Worm (Caenorhabditis elegans): Measurements from ENCODE around the gene T01B10.5.
A peak's percentile ranks its signal among the peaks of the same experiment; 100 is the strongest.

Gene T01B10.5

DNA sequence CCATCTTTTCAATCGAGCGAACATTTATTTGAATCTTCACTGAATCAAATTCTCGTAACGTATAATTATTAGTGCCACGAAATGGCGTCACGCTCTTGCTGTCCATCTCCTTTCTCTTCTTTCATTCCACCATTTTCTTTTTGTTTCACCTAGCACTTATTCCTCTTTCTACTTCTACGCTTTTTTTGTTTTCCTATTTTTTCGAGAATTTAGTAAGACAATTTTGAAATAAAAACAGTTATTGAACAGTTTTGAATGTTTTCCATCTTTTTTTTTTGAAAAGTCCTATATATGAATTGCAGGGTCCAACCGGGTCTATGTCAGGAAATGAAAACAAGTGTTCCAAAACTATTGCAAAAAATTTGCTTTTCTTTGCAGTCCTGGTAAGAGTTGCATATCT, at the start of gene T01B10.5:
T01B10.5 (plus strand) TSS at position 301 of the 400 bp plus-strand sequence.
- no peak for TF ChIP-seq ces-1 (GFP tag; optimal IDR thresholded peaks at IDR 0.05)
- TF ChIP-seq Y116A8C.19 (tag; optimal IDR thresholded peaks at IDR 0.05; ENCODE audit: borderline replicate concordance): no peak
- TF ChIP-seq tlp-1 (tag; optimal IDR thresholded peaks at IDR 0.05): no peak
- no peak for TF ChIP-seq jun-1 (tag; optimal IDR thresholded peaks at IDR 0.05)
- no peak for TF ChIP-seq fkh-8 (tag; optimal IDR thresholded peaks at IDR 0.05)
- no peak for TF ChIP-seq ceh-90 (tag; optimal IDR thresholded peaks at IDR 0.05)
- TF ChIP-seq lin-13 (GFP tag; optimal IDR thresholded peaks at IDR 0.05): no peak

DNA sequence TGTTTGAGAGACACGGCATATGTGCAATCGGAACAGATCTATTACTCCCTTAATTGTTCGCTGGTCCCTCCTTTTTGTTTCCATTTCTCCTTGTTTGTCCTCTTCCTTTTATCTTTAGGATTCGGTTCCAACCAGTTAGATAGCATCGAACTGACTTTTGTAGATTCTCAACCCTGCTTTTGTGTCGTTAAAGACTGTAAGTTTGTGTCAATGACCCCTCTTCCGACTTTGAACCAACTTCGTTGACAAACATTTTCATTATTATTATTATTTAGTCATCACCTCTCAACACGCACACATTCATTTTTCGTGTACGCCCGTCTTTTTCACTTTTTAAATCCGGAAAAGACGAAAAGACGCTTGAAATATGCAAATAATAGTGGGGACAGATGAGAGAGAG, 49.0 kb upstream of the T01B10.5 start, which contains the start of gene F16F9.1:
F16F9.1 (plus strand) TSS at position 301 of the 400 bp plus-strand sequence.
- TF ChIP-seq ceh-90 (tag; optimal IDR thresholded peaks at IDR 0.05) (no peak), nhr-90 (tag; optimal IDR thresholded peaks at IDR 0.05; ENCODE audit: poor library complexity) (no peak), sptf-1 (tag; optimal IDR thresholded peaks at IDR 0.05) (no peak), egl-27 (tag; optimal IDR thresholded peaks at IDR 0.05) (no peak), mef-2 (tag; optimal IDR thresholded peaks at IDR 0.05) (no peak), hlh-4 (tag; optimal IDR thresholded peaks at IDR 0.05) (no peak), aly-2 (tag; optimal IDR thresholded peaks at IDR 0.05) (no peak), hlh-17 (GFP tag; optimal IDR thresholded peaks at IDR 0.05; ENCODE audit: borderline replicate concordance) (no peak), Y116A8C.19 (tag; optimal IDR thresholded peaks at IDR 0.05; ENCODE audit: borderline replicate concordance) (no peak), unc-62 (GFP tag; optimal IDR thresholded peaks at IDR 0.05) (no peak), nhr-20 (tag; optimal IDR thresholded peaks at IDR 0.05) (no peak)

DNA sequence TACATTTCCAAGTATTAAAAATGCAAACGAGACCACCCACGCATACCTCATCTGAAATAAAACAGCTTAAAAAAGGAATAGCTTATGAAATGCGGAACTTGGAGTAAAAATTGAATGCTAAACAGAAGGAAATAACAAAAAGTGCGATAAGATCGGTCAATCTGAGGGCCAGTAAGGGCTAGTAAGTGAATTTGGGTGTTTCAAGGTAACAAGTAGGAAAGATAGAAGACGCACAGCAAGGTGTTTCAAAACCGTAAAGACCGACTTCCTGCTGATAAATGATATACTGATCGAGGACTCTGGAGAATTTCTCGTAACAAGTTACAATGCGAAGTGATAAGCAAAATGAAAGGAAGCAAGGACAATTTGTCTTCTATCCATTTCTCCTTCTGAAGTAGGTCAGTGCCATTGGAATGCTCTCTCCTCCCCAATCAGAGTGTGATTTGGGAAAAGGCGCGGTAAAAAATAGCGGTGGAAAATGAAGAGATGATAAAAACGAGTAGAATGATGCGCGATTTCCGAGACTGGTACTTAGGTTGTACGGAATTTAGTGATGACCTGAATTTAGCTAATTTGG, 39.4 kb upstream of the T01B10.5 start, which contains the start of gene dpy-6:
dpy-6 (minus strand) TSS at position 51 of the 577 bp plus-strand sequence.
- no peak for TF ChIP-seq zip-4 (GFP tag; optimal IDR thresholded peaks at IDR 0.05)
- no peak for TF ChIP-seq nhr-237 (tag; optimal IDR thresholded peaks at IDR 0.05)
- TF ChIP-seq mef-2 (tag; optimal IDR thresholded peaks at IDR 0.05): no peak
- peak; percentile 82 for TF ChIP-seq blmp-1 (tag; optimal IDR thresholded peaks at IDR 0.05)
- TF ChIP-seq lin-14 (GFP tag; optimal IDR thresholded peaks at IDR 0.05): peak; percentile 34
- TF ChIP-seq elt-3 (tag; optimal IDR thresholded peaks at IDR 0.05): peak in 4 of 6 experiments; percentile 0 to 84 (median 31)
- peak; percentile 3 for TF ChIP-seq rnt-1 (tag; optimal IDR thresholded peaks at IDR 0.05)
- peak; percentile 79 for TF ChIP-seq nhr-85 (tag)
- no peak for TF ChIP-seq efl-1 (optimal IDR thresholded peaks at IDR 0.05)
- peak in 1 of 2 experiments; percentile 57 for TF ChIP-seq efl-1 (GFP tag; optimal IDR thresholded peaks at IDR 0.05 in 1 of 2)

DNA sequence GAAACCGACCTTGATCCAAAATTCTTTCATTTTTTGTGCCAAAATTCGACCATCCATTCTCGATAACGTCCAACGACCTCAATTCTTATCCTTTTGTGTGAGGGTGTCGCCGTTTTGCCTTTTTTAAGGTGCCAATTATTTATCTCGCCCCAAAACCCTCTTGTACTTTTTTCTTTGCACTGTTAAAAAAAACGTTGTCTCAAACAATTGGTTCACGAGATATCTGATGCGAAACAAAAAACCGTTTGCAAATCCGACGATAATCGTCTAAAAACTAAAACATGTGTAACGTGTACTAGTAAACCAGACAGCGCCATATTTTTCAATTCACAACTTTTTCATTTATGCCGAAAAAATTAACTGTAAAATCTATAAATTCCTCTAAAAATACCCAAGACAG, 37.8 kb upstream of the T01B10.5 start, which contains the start of gene F16F9.3:
F16F9.3 (plus strand) TSS at position 301 of the 400 bp plus-strand sequence.
- no peak for TF ChIP-seq vab-15 (tag; optimal IDR thresholded peaks at IDR 0.05)
- TF ChIP-seq lin-14 (GFP tag; optimal IDR thresholded peaks at IDR 0.05): no peak
- no peak for TF ChIP-seq pag-3 (tag; optimal IDR thresholded peaks at IDR 0.05; ENCODE audit: borderline replicate concordance, insufficient read depth)
- no peak for TF ChIP-seq hpl-2 (GFP tag; optimal IDR thresholded peaks at IDR 0.05)
- TF ChIP-seq nhr-90 (tag; optimal IDR thresholded peaks at IDR 0.05; ENCODE audit: poor library complexity): no peak
- TF ChIP-seq aly-2 (tag; optimal IDR thresholded peaks at IDR 0.05): no peak
- TF ChIP-seq Y116A8C.19 (tag; optimal IDR thresholded peaks at IDR 0.05; ENCODE audit: borderline replicate concordance): no peak
- no peak for TF ChIP-seq zag-1 (tag; optimal IDR thresholded peaks at IDR 0.05)
- no peak for TF ChIP-seq lin-15B (tag; optimal IDR thresholded peaks at IDR 0.05)
- no peak for TF ChIP-seq ceh-82 (tag; optimal IDR thresholded peaks at IDR 0.05)
- no peak for TF ChIP-seq hlh-17 (GFP tag; optimal IDR thresholded peaks at IDR 0.05; ENCODE audit: borderline replicate concordance)
- no peak for TF ChIP-seq mep-1 (tag; optimal IDR thresholded peaks at IDR 0.05)
- no peak for TF ChIP-seq fkh-8 (tag; optimal IDR thresholded peaks at IDR 0.05)
- no peak for TF ChIP-seq unc-98 (GFP tag; IDR thresholded peaks at IDR 0.05)
- no peak for TF ChIP-seq unc-62 (GFP tag; optimal IDR thresholded peaks at IDR 0.05)
- TF ChIP-seq lsy-2 (tag; optimal IDR thresholded peaks at IDR 0.05): no peak
- TF ChIP-seq nhr-84 (tag; optimal IDR thresholded peaks at IDR 0.05): no peak

All from whole organism, L1 larva.